Worm (Caenorhabditis elegans) whole organism, late embryonic: Measurements from ENCODE around the gene C06A8.8.

Experiments
- F13H6.1 ChIP-seq: sonication (generic microtip); optimal IDR thresholded peaks from 2 replicates; lab custom pipeline; 2016; ENCODE audit warnings: missing genetic modification characterization, missing compliant biosample characterization
- K02D7.2 ChIP-seq: sonication (generic microtip); optimal IDR thresholded peaks from 2 replicates; lab custom pipeline; 2017; ENCODE audit warnings: mild to moderate bottlenecking, missing genetic modification characterization, missing compliant biosample characterization
- ceh-45 ChIP-seq: fragments of 200-800 bp; sonication (Bioruptor generic); IDR thresholded peaks from 2 replicates; pipeline ENCODE4 v1.3.6; 2022; ENCODE audit warnings: missing genetic modification reagents, missing genetic modification characterization, missing compliant biosample characterization
- ceh-6 ChIP-seq: fragments of 200-800 bp; sonication (Bioruptor generic); optimal IDR thresholded peaks from 2 replicates; lab custom pipeline; 2018; ENCODE audit warnings: mild to moderate bottlenecking, missing genetic modification characterization, missing compliant biosample characterization
- elt-2 ChIP-seq: sonication (generic microtip); optimal IDR thresholded peaks from 2 replicates; lab custom pipeline; 2016; ENCODE audit warnings: missing genetic modification reagents, missing genetic modification characterization, missing compliant biosample characterization
- fax-1 ChIP-seq: sonication (generic microtip); optimal IDR thresholded peaks from 2 replicates; lab custom pipeline; 2016; ENCODE audit warnings: missing genotype, missing genetic modification characterization, missing compliant biosample characterization
- fkh-10 ChIP-seq: fragments of 150-350 bp; optimal IDR thresholded peaks from 2 replicates; lab custom pipeline; 2014; ENCODE audit warnings: missing biosample characterization, missing genetic modification reagents, missing genetic modification characterization
- fkh-6 ChIP-seq: sonication (generic microtip); optimal IDR thresholded peaks from 2 replicates; lab custom pipeline; 2016; ENCODE audit warnings: missing genetic modification characterization, missing compliant biosample characterization
- nhr-11 ChIP-seq: fragments of 150-350 bp; optimal IDR thresholded peaks from 2 replicates; lab custom pipeline; 2014; ENCODE audit warnings: missing biosample characterization, missing genetic modification characterization
- npax-4 ChIP-seq: sonication (generic microtip); optimal IDR thresholded peaks from 2 replicates; lab custom pipeline; 2016; ENCODE audit warnings: missing genetic modification characterization, missing compliant biosample characterization
- pha-2 ChIP-seq: sonication (generic microtip); optimal IDR thresholded peaks from 2 replicates; lab custom pipeline; 2017; ENCODE audit warnings: mild to moderate bottlenecking, missing genetic modification characterization, missing compliant biosample characterization
- ref-2 ChIP-seq: sonication (generic microtip); optimal IDR thresholded peaks from 2 replicates; lab custom pipeline; 2016; ENCODE audit warnings: missing genetic modification characterization, missing compliant biosample characterization
- sox-2 ChIP-seq: fragments of 200-800 bp; sonication (Bioruptor generic); IDR thresholded peaks from 2 replicates; pipeline ENCODE4 v1.3.6; 2022; ENCODE audit warnings: missing genetic modification reagents, missing genetic modification characterization, missing compliant biosample characterization
- zip-5 ChIP-seq: sonication (generic microtip); optimal IDR thresholded peaks from 2 replicates; lab custom pipeline; 2016; ENCODE audit warnings: missing genetic modification characterization, missing compliant biosample characterization

DNA sequence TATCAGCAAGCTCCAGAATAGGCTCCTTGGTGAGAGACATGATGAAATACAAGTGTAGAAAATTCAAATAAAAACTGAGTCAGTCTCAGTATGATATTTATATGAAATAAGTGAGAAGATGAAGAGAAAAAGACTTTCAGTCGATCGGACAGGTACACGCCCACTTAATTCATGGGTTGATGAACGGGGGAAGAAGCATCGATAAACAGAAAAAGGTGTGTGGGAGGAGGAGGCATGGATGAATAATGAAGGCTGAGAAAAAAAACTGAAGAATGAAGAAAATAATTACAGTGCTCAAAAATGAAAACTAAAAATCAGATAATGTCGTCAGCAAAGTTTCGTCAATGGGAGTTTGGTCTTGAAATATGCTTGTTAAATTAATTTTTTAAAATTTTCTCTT, 18.3 kb downstream of the C06A8.8 start, which contains the start of gene trx-1:
- TF ChIP-seq F13H6.1, result no peak
- TF ChIP-seq fax-1 (tag; lab: Kevin White, UChicago), result no peak
- TF ChIP-seq elt-2 (tag; lab: Kevin White, UChicago), result no peak
- TF ChIP-seq zip-5 (tag; lab: Kevin White, UChicago), result no peak
- no peak for TF ChIP-seq fkh-10 (GFP tag; lab: Kevin White, UChicago)
- TF ChIP-seq K02D7.2 (tag; lab: Kevin White, UChicago), result no peak
- TF ChIP-seq npax-4, result no peak
- no peak for TF ChIP-seq fkh-6 (tag; lab: Kevin White, UChicago)
- no peak for TF ChIP-seq nhr-11
- no peak for TF ChIP-seq sox-2 (GFP tag; lab: Robert Waterston, UW)
- TF ChIP-seq ceh-45 (GFP tag; lab: Robert Waterston, UW), result no peak
- no peak for TF ChIP-seq pha-2
- TF ChIP-seq ref-2 (tag; lab: Kevin White, UChicago), result no peak
- TF ChIP-seq ceh-6 (GFP tag; lab: Kevin White, UChicago), result no peak
